Fruit fly (Drosophila melanogaster) whole organism, embryonic: ENCODE results near the gene Pvf3.

Experiments used
- Ada2b ChIP-seq: fragments of 200-800 bp; sonication (Bioruptor generic); IDR thresholded peaks from 2 replicates; pipeline ENCODE4 v1.3.6; 2022; ENCODE audit warnings: missing biosample characterization, missing genetic modification characterization
- CG10979 ChIP-seq: fragments of 200-800 bp; sonication (Bioruptor generic); optimal IDR thresholded peaks from 2 replicates; lab custom pipeline; 2018; ENCODE audit warnings: missing biosample characterization, mild to moderate bottlenecking, missing genetic modification characterization, moderate library complexity
- CG12391 ChIP-seq: fragments of 200-800 bp; sonication (Bioruptor generic); optimal IDR thresholded peaks from 3 replicates; lab custom pipeline; 2018; ENCODE audit warnings: missing biosample characterization, mild to moderate bottlenecking, missing genetic modification characterization, moderate library complexity
- CG17328 ChIP-seq: fragments of 200-800 bp; sonication (Bioruptor generic); IDR thresholded peaks from 2 replicates; pipeline ENCODE4 v1.3.6; 2022; ENCODE audit warnings: missing biosample characterization, missing genetic modification characterization
- CG17829 ChIP-seq: fragments of 200-800 bp; optimal IDR thresholded peaks from 2 replicates; lab custom pipeline; 2019; ENCODE audit warnings: missing biosample characterization, mild to moderate bottlenecking, missing genetic modification characterization, moderate library complexity
- CG17912 ChIP-seq: fragments of 200-800 bp; sonication (Bioruptor generic); optimal IDR thresholded peaks from 2 replicates; lab custom pipeline; 2018; ENCODE audit warnings: missing biosample characterization, mild to moderate bottlenecking, missing genetic modification characterization
- CG18599 ChIP-seq: fragments of 200-800 bp; sonication (Bioruptor generic); optimal IDR thresholded peaks from 3 replicates; lab custom pipeline; 2017; ENCODE audit warnings: missing biosample characterization, missing genetic modification characterization, mild to moderate bottlenecking, moderate library complexity, missing genetic modification reagents
- CG2120 ChIP-seq: fragments of 200-800 bp; sonication (Bioruptor generic); optimal IDR thresholded peaks from 3 replicates; lab custom pipeline; 2016; ENCODE audit warnings: missing biosample characterization, missing genetic modification characterization
- CG2202 ChIP-seq: fragments of 200-800 bp; sonication (Bioruptor generic); optimal IDR thresholded peaks from 2 replicates; lab custom pipeline; 2018; ENCODE audit warnings: missing biosample characterization, mild to moderate bottlenecking, missing genetic modification characterization
- CG2712 ChIP-seq: fragments of 200-800 bp; optimal IDR thresholded peaks from 3 replicates; lab custom pipeline; 2019; ENCODE audit warnings: missing biosample characterization, mild to moderate bottlenecking, missing genetic modification characterization, moderate library complexity
- CG31365 ChIP-seq: fragments of 200-800 bp; sonication (Bioruptor generic); optimal IDR thresholded peaks from 2 replicates; lab custom pipeline; 2018; ENCODE audit warnings: missing biosample characterization, mild to moderate bottlenecking, missing genetic modification characterization
- CG34376 ChIP-seq: fragments of 200-800 bp; sonication (Bioruptor generic); optimal IDR thresholded peaks from 2 replicates; lab custom pipeline; 2018; ENCODE audit warnings: missing biosample characterization, mild to moderate bottlenecking, missing genetic modification characterization
- CG34422 ChIP-seq: fragments of 200-800 bp; sonication (Bioruptor generic); IDR thresholded peaks from 3 replicates; pipeline ENCODE4 v1.3.6; 2022; ENCODE audit warnings: missing biosample characterization, missing genetic modification characterization
- CG8388 ChIP-seq: fragments of 200-800 bp; sonication (Bioruptor generic); optimal IDR thresholded peaks from 2 replicates; lab custom pipeline; 2019; ENCODE audit warnings: missing biosample characterization, mild to moderate bottlenecking, missing genetic modification characterization, moderate library complexity
- CG9215 ChIP-seq: fragments of 200-800 bp; sonication (Bioruptor generic); IDR thresholded peaks from 2 replicates; pipeline ENCODE4 v1.3.6; 2022; ENCODE audit warnings: missing biosample characterization, missing genetic modification characterization
- CG9727 ChIP-seq: fragments of 200-800 bp; sonication (Bioruptor generic); optimal IDR thresholded peaks from 3 replicates; lab custom pipeline; 2017; ENCODE audit warnings: missing biosample characterization, mild to moderate bottlenecking, missing genetic modification characterization
- CkIIα-i1 ChIP-seq: fragments of 200-800 bp; sonication (Bioruptor generic); IDR thresholded peaks from 2 replicates; pipeline ENCODE4 v1.3.6; 2022; ENCODE audit warnings: missing biosample characterization, missing genetic modification characterization
- Dip3 ChIP-seq: fragments of 200-800 bp; sonication (Bioruptor generic); optimal IDR thresholded peaks from 3 replicates; lab custom pipeline; 2016; ENCODE audit warnings: missing biosample characterization, missing genetic modification characterization
- Drgx ChIP-seq: fragments of 200-800 bp; sonication (Bioruptor generic); IDR thresholded peaks from 2 replicates; pipeline ENCODE4 v1.3.6; 2022; ENCODE audit warnings: missing biosample characterization, missing genetic modification characterization
- E2f2 ChIP-seq: fragments of 200-800 bp; sonication (Bioruptor generic); IDR thresholded peaks from 2 replicates; pipeline ENCODE4 v1.3.6; 2022; ENCODE audit warnings: missing biosample characterization, missing genetic modification characterization
- Hmr ChIP-seq: fragments of 200-800 bp; sonication (Bioruptor generic); optimal IDR thresholded peaks from 3 replicates; lab custom pipeline; 2017; ENCODE audit warnings: mild to moderate bottlenecking, missing biosample characterization, missing genetic modification reagents, missing genetic modification characterization
- NfI ChIP-seq: fragments of 200-800 bp; sonication (Bioruptor generic); optimal IDR thresholded peaks from 3 replicates; lab custom pipeline; 2018; ENCODE audit warnings: missing biosample characterization, mild to moderate bottlenecking, missing genetic modification characterization, moderate library complexity
- Pdp1 ChIP-seq, 2 experiments: fragments of 200-800 bp; sonication (Bioruptor generic); optimal IDR thresholded peaks; 3 replicates each; lab custom pipeline; 2016; ENCODE audit warnings: missing biosample characterization in 2 of 2, missing genetic modification characterization in 2 of 2, mild to moderate bottlenecking in 1 of 2, moderate library complexity in 1 of 2
- Xrp1 ChIP-seq: fragments of 200-800 bp; sonication (Bioruptor generic); IDR thresholded peaks from 2 replicates; pipeline ENCODE4 v1.3.6; 2022; ENCODE audit warnings: missing biosample characterization, missing genetic modification characterization
- az2 ChIP-seq: fragments of 200-800 bp; sonication (Bioruptor generic); optimal IDR thresholded peaks from 3 replicates; lab custom pipeline; 2016; ENCODE audit warnings: missing biosample characterization, missing genetic modification characterization
- cad ChIP-seq: fragments of >200 bp; optimal IDR thresholded peaks from 2 replicates; lab custom pipeline; 2017; ENCODE audit warnings: missing biosample characterization, missing genetic modification characterization
- cas ChIP-seq: fragments of 200-800 bp; sonication (Bioruptor generic); IDR thresholded peaks from 2 replicates; pipeline ENCODE4 v1.3.6; 2022; ENCODE audit warnings: missing biosample characterization, missing genetic modification characterization
- chm ChIP-seq: fragments of 200-800 bp; sonication (Bioruptor generic); IDR thresholded peaks from 2 replicates; pipeline ENCODE4 v1.3.6; 2022; ENCODE audit warnings: missing biosample characterization, missing genetic modification characterization
- ci ChIP-seq: fragments of 200-800 bp; sonication (Bioruptor generic); IDR thresholded peaks from 3 replicates; pipeline ENCODE4 v1.3.6; 2022; ENCODE audit warnings: missing biosample characterization, missing genetic modification characterization
- croc ChIP-seq: fragments of 200-800 bp; sonication (Bioruptor generic); conservative IDR thresholded peaks from 3 replicates; pipeline ENCODE4 v1.3.6; 2022; ENCODE audit warnings: missing biosample characterization, missing genetic modification characterization
- crol ChIP-seq: fragments of 200-800 bp; sonication (Bioruptor generic); IDR thresholded peaks from 2 replicates; pipeline ENCODE4 v1.3.6; 2022; ENCODE audit warnings: missing biosample characterization, missing genetic modification characterization
- dimm ChIP-seq: fragments of 200-800 bp; sonication (Bioruptor generic); IDR thresholded peaks from 2 replicates; pipeline ENCODE4 v1.3.6; 2022; ENCODE audit warnings: missing biosample characterization, missing genetic modification characterization
- grau ChIP-seq: fragments of 200-800 bp; optimal IDR thresholded peaks from 3 replicates; lab custom pipeline; 2019; ENCODE audit warnings: missing biosample characterization, mild to moderate bottlenecking, missing genetic modification characterization, moderate library complexity
- grn ChIP-seq: fragments of 200-800 bp; sonication (Bioruptor generic); optimal IDR thresholded peaks from 3 replicates; lab custom pipeline; 2017; ENCODE audit warnings: missing biosample characterization, missing genetic modification characterization
- her ChIP-seq: fragments of 200-800 bp; sonication (Bioruptor generic); optimal IDR thresholded peaks from 2 replicates; lab custom pipeline; 2016; ENCODE audit warnings: missing biosample characterization, missing genetic modification characterization
- ind ChIP-seq: fragments of 200-800 bp; sonication (Bioruptor generic); optimal IDR thresholded peaks from 3 replicates; lab custom pipeline; 2016; ENCODE audit warnings: missing biosample characterization, missing genetic modification characterization
- jumu ChIP-seq: fragments of 200-800 bp; sonication (Bioruptor generic); optimal IDR thresholded peaks from 3 replicates; lab custom pipeline; 2016; ENCODE audit warnings: missing biosample characterization, missing genetic modification characterization
- lilli ChIP-seq: fragments of 200-800 bp; sonication (Bioruptor generic); optimal IDR thresholded peaks from 3 replicates; lab custom pipeline; 2016; ENCODE audit warnings: missing biosample characterization, missing genetic modification characterization
- lmd ChIP-seq: fragments of 200-800 bp; sonication (Bioruptor generic); IDR thresholded peaks from 2 replicates; pipeline ENCODE4 v1.3.6; 2022; ENCODE audit warnings: missing biosample characterization, missing genetic modification characterization
- lola ChIP-seq, 3 experiments: fragments of >200 bp in 2 of 3; fragments of 200-800 bp in 1 of 3; sonication (Bioruptor generic) in 1 of 3; optimal IDR thresholded peaks; 2 replicates each; lab custom pipeline; 2017 to 2019; ENCODE audit warnings: missing biosample characterization in 3 of 3, missing genetic modification characterization in 3 of 3, mild to moderate bottlenecking in 1 of 3, moderate library complexity in 1 of 3
- lov ChIP-seq, 2 experiments: fragments of 200-800 bp in 1 of 2; fragments of >200 bp in 1 of 2; sonication (Bioruptor generic) in 1 of 2; IDR thresholded peaks in 1 of 2; optimal IDR thresholded peaks in 1 of 2; 2 replicates in 1 of 2; 3 replicates in 1 of 2; pipeline versions ENCODE4 v1.3.6 to Lab custom; 2017 to 2022; ENCODE audit warnings: missing biosample characterization in 1 of 2, missing genetic modification characterization in 1 of 2
- nmo ChIP-seq: fragments of 200-800 bp; sonication (Bioruptor generic); optimal IDR thresholded peaks from 2 replicates; lab custom pipeline; 2018; ENCODE audit warnings: missing biosample characterization, mild to moderate bottlenecking, missing genetic modification characterization, moderate library complexity
- nom ChIP-seq: fragments of 200-800 bp; sonication (Bioruptor generic); optimal IDR thresholded peaks from 2 replicates; lab custom pipeline; 2017; ENCODE audit warnings: missing biosample characterization, missing genetic modification characterization, mild to moderate bottlenecking, moderate library complexity, missing genetic modification reagents
- phol ChIP-seq: fragments of 200-800 bp; sonication (Bioruptor generic); optimal IDR thresholded peaks from 3 replicates; lab custom pipeline; 2018; ENCODE audit warnings: missing biosample characterization, mild to moderate bottlenecking, missing genetic modification characterization, moderate library complexity
- pnt ChIP-seq: fragments of 200-800 bp; sonication (Bioruptor generic); optimal IDR thresholded peaks from 3 replicates; lab custom pipeline; 2016; ENCODE audit warnings: missing biosample characterization, missing genetic modification characterization
- pros ChIP-seq: fragments of 200-800 bp; sonication (Bioruptor generic); optimal IDR thresholded peaks from 3 replicates; lab custom pipeline; 2019; ENCODE audit warnings: missing biosample characterization, mild to moderate bottlenecking, missing genetic modification characterization, moderate library complexity
- pum ChIP-seq: fragments of 200-800 bp; sonication (Bioruptor generic); optimal IDR thresholded peaks from 2 replicates; lab custom pipeline; 2016; ENCODE audit warnings: missing biosample characterization, missing genetic modification characterization
- row ChIP-seq: fragments of 200-800 bp; sonication (Bioruptor generic); IDR thresholded peaks from 3 replicates; pipeline ENCODE4 v1.3.6; 2022; ENCODE audit warnings: missing biosample characterization, missing genetic modification characterization
- slp2 ChIP-seq: fragments of 200-800 bp; sonication (Bioruptor generic); optimal IDR thresholded peaks from 2 replicates; lab custom pipeline; 2016; ENCODE audit warnings: missing biosample characterization, missing genetic modification characterization
- tgo ChIP-seq: fragments of 200-800 bp; sonication (Bioruptor generic); IDR thresholded peaks from 3 replicates; pipeline ENCODE4 v1.3.6; 2022; ENCODE audit warnings: missing biosample characterization, missing genetic modification characterization
- tx ChIP-seq: fragments of 200-800 bp; sonication (Bioruptor generic); optimal IDR thresholded peaks from 2 replicates; lab custom pipeline; 2016; ENCODE audit warnings: missing biosample characterization, missing genetic modification characterization

Pvf3 gene

DNA sequence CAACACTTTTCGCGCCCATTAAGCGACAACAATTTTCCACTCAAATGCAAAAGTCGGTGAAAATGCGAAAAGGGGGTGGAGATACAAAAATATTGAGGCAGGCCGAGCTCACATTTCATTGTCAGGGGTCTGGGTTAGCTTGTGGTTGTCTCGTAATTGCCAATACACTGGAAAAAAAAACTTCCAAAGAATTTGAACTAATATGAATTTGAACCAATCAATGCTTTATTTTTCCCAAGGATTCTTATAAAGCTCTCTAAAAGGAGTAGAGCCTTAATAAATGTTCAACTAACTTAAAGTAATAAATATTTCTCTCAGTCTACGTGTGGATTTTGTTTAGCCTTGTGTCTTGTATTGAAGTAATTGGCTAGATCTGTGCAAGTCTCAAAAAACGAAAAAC is 84.5 kb downstream of the Pvf3 start (continued):
- TF ChIP-seq jumu (GFP tag; lab: Kevin White, UChicago) = no peak
- no peak for TF ChIP-seq NfI (GFP tag; lab: Kevin White, UChicago)
- no peak for TF ChIP-seq chm (GFP tag; lab: Robert Waterston, UW)
- peak; percentile 24 for TF ChIP-seq CG8388
- 0 out of 3 replicates have a peak, but pooled peaks have one; percentile 8 for TF ChIP-seq CG34422 (GFP tag; lab: Robert Waterston, UW)
- TF ChIP-seq Ada2b (GFP tag; lab: Robert Waterston, UW) = peak; percentile 18; the same call in 1 of the 2 replicates
- 0 out of 3 replicates have a peak, but pooled peaks have one; percentile 29 for TF ChIP-seq ci (GFP tag; lab: Robert Waterston, UW)
- TF ChIP-seq lola (GFP tag; optimal IDR thresholded peaks at IDR 0.05; lab: Kevin White, UChicago) = peak in 1 of 3 experiments; percentile 14
- TF ChIP-seq slp2 (GFP tag; lab: Kevin White, UChicago) = no peak
- TF ChIP-seq Pdp1 (GFP tag; optimal IDR thresholded peaks at IDR 0.05; lab: Kevin White, UChicago) = peak; percentile 24 to 33
- no peak for TF ChIP-seq CG31365 (tag; lab: Kevin White, UChicago)
- peak; percentile 57 for TF ChIP-seq CG17328 (GFP tag; lab: Robert Waterston, UW)
- TF ChIP-seq tx (GFP tag; lab: Kevin White, UChicago) = peak; percentile 10
- TF ChIP-seq pnt = peak; percentile 2
- TF ChIP-seq phol (tag; lab: Kevin White, UChicago) = peak; percentile 37
- no peak for TF ChIP-seq E2f2
- no peak for TF ChIP-seq grn (GFP tag; lab: Kevin White, UChicago)
- TF ChIP-seq CG9727 (GFP tag; lab: Kevin White, UChicago) = peak; percentile 13
- TF ChIP-seq her (GFP tag; lab: Kevin White, UChicago) = no peak
- no peak for TF ChIP-seq lov (optimal IDR thresholded peaks at IDR 0.05; lab: Kevin White, UChicago)
- TF ChIP-seq lov (GFP tag; IDR thresholded peaks at IDR 0.05; lab: Robert Waterston, UW) = 0 out of 3 replicates have a peak, but pooled peaks have one; percentile 51
- TF ChIP-seq CG9215 (GFP tag; lab: Robert Waterston, UW) = no peak
- TF ChIP-seq CG10979 (tag; lab: Kevin White, UChicago) = peak; percentile 45
- TF ChIP-seq CG17829 (tag; lab: Kevin White, UChicago) = peak; percentile 4
- TF ChIP-seq row (GFP tag; lab: Robert Waterston, UW) = peak; percentile 47; the same call in 2 of the 3 replicates
- TF ChIP-seq CG2120 (GFP tag; lab: Kevin White, UChicago) = peak; percentile 21
- no peak for TF ChIP-seq crol (GFP tag; lab: Robert Waterston, UW)
- TF ChIP-seq Drgx (GFP tag; lab: Robert Waterston, UW) = peak; percentile 64
- TF ChIP-seq cas (GFP tag; lab: Robert Waterston, UW) = no peak
- peak; percentile 36; the same call in 1 of the 2 replicates for TF ChIP-seq lmd (GFP tag; lab: Robert Waterston, UW)
- peak; percentile 40 for TF ChIP-seq CG12391
- TF ChIP-seq CG34376 (GFP tag; lab: Kevin White, UChicago) = no peak
- peak; percentile 1 for TF ChIP-seq nmo (GFP tag; lab: Kevin White, UChicago)
- peak; percentile 38 for TF ChIP-seq CG2712 (tag; lab: Kevin White, UChicago)
- no peak for TF ChIP-seq cad (GFP tag; lab: Kevin White, UChicago)
- TF ChIP-seq CG18599 (GFP tag; lab: Kevin White, UChicago) = peak; percentile 24
- TF ChIP-seq CG17912 (GFP tag; lab: Kevin White, UChicago) = no peak
- peak; percentile 13 for TF ChIP-seq grau
- no peak; the same call in 2 of the 3 replicates for TF ChIP-seq croc (GFP tag; lab: Robert Waterston, UW)
- no peak for TF ChIP-seq nom (GFP tag; lab: Kevin White, UChicago)
- TF ChIP-seq ind = peak; percentile 21
- no peak for TF ChIP-seq dimm (GFP tag; lab: Robert Waterston, UW)
- peak; percentile 71 for TF ChIP-seq Xrp1
- TF ChIP-seq CkIIα-i1 = no peak
- no peak for TF ChIP-seq tgo (GFP tag; lab: Robert Waterston, UW)
- TF ChIP-seq az2 (GFP tag; lab: Kevin White, UChicago) = peak; percentile 25
- peak; percentile 6 for TF ChIP-seq pum
- TF ChIP-seq pros (GFP tag; lab: Kevin White, UChicago) = no peak
- peak; percentile 11 for TF ChIP-seq lilli
- TF ChIP-seq CG2202 (tag; lab: Kevin White, UChicago) = no peak
- TF ChIP-seq Hmr (GFP tag; lab: Kevin White, UChicago) = peak; percentile 25
- TF ChIP-seq Dip3 (GFP tag; lab: Kevin White, UChicago) = no peak
